Fruit fly (Drosophila melanogaster): ENCODE measurements around the gene PolZ2.
A peak's percentile ranks its signal among the peaks of the same experiment; 100 is the strongest.

The PolZ2 gene

dm6 chr3R:5588573-5588972, at the start of gene PolZ2:
Gene PolZ2, plus strand, starts transcription at chr3R:5588873.
- TF ChIP-seq CG10669 (GFP tag; optimal IDR thresholded peaks at IDR 0.05), result no peak
- no peak for TF ChIP-seq svp (GFP tag)
- no peak for TF ChIP-seq salr (GFP tag; optimal IDR thresholded peaks at IDR 0.05)
- no peak for TF ChIP-seq Eip93F (GFP tag; optimal IDR thresholded peaks at IDR 0.05)
- TF ChIP-seq Sox14 (GFP tag; optimal IDR thresholded peaks at IDR 0.05), result no peak
- no peak for TF ChIP-seq CG4318 (GFP tag; optimal IDR thresholded peaks at IDR 0.05)
- TF ChIP-seq CG11762 (GFP tag; optimal IDR thresholded peaks at IDR 0.05; ENCODE audit: insufficient read depth), result no peak
- no peak for TF ChIP-seq ss (GFP tag; optimal IDR thresholded peaks at IDR 0.05)
- TF ChIP-seq dsx (GFP tag; optimal IDR thresholded peaks at IDR 0.05; ENCODE audit: poor library complexity, severe bottlenecking), result no peak

dm6 chr3R:5547464-5547943, 41.2 kb upstream of the PolZ2 start, which contains the start of gene CG2519:
Gene CG2519, minus strand, starts transcription at chr3R:5547775.
- TF ChIP-seq CG3032 (tag; optimal IDR thresholded peaks at IDR 0.05) (peak; percentile 48), cyc (GFP tag; optimal IDR thresholded peaks at IDR 0.05) (peak; percentile 58), svp (GFP tag) (no peak), CG32006 (GFP tag; optimal IDR thresholded peaks at IDR 0.05) (no peak), CG15336 (GFP tag; IDR thresholded peaks at IDR 0.05) (peak; percentile 25; the same call in 1 of the 2 replicates), CG6854 (GFP tag; optimal IDR thresholded peaks at IDR 0.05) (no peak), CG8632 (GFP tag; optimal IDR thresholded peaks at IDR 0.05) (no peak), CG11294 (GFP tag; IDR thresholded peaks at IDR 0.05) (0 out of 2 replicates have a peak, but pooled peaks have one; percentile 7), vri (GFP tag; optimal IDR thresholded peaks at IDR 0.05) (no peak), CG6792 (GFP tag; optimal IDR thresholded peaks at IDR 0.05) (peak; percentile 18), Lpt (GFP tag; optimal IDR thresholded peaks at IDR 0.05) (no peak), Ets21C (GFP tag; optimal IDR thresholded peaks at IDR 0.05) (peak; percentile 32), lz (GFP tag; optimal IDR thresholded peaks at IDR 0.05) (peak; percentile 43), CG31627 (GFP tag; optimal IDR thresholded peaks at IDR 0.05) (peak; percentile 43), esn (GFP tag; optimal IDR thresholded peaks at IDR 0.05) (peak; percentile 54), Sox14 (GFP tag; optimal IDR thresholded peaks at IDR 0.05) (peak; percentile 47)

DNA sequence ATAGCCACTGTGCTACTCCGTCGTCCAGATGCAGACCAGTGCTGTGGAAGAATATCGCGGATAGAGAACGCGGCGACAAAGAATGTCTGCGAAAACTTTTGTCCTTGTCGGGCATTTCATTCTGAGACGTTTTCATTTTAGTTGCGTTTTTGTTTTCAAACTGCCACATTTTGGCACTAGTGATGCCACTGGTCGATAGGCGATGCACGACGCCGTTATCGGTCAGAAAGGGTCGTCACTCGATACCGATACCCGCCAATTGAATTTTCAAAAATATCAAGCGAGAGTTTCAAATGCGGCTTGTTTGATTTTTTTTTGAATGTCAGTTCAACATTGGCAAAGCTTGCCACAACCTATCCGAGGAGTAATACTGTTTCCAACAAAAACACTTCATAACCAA, 38.2 kb upstream of the PolZ2 start:
- TF ChIP-seq topi (GFP tag; optimal IDR thresholded peaks at IDR 0.05) (no peak), dac (GFP tag; optimal IDR thresholded peaks at IDR 0.05) (no peak), Eip93F (GFP tag; optimal IDR thresholded peaks at IDR 0.05) (no peak), svp (GFP tag) (no peak), CG9139 (GFP tag; optimal IDR thresholded peaks at IDR 0.05) (no peak), dsx (GFP tag; optimal IDR thresholded peaks at IDR 0.05; ENCODE audit: poor library complexity, severe bottlenecking) (no peak), esn (GFP tag; optimal IDR thresholded peaks at IDR 0.05) (no peak), CG31627 (GFP tag; optimal IDR thresholded peaks at IDR 0.05) (no peak), acj6 (GFP tag; optimal IDR thresholded peaks at IDR 0.05) (no peak), cyc (GFP tag; optimal IDR thresholded peaks at IDR 0.05) (no peak), CG3032 (tag; optimal IDR thresholded peaks at IDR 0.05) (no peak), salr (GFP tag; optimal IDR thresholded peaks at IDR 0.05) (no peak)

- TF ChIP-seq eg (GFP tag; IDR thresholded peaks at IDR 0.05), result no peak
- TF ChIP-seq Hr4 (GFP tag; optimal IDR thresholded peaks at IDR 0.05), result no peak
- no peak for TF ChIP-seq Eip93F (GFP tag; optimal IDR thresholded peaks at IDR 0.05)
- TF ChIP-seq dac (GFP tag; optimal IDR thresholded peaks at IDR 0.05), result no peak
- no peak for TF ChIP-seq CG6792 (GFP tag; optimal IDR thresholded peaks at IDR 0.05)
- TF ChIP-seq CG31627 (GFP tag; optimal IDR thresholded peaks at IDR 0.05), result no peak
- no peak for TF ChIP-seq Ets21C (GFP tag; optimal IDR thresholded peaks at IDR 0.05)
- TF ChIP-seq Sox14 (GFP tag; optimal IDR thresholded peaks at IDR 0.05), result no peak
- no peak for TF ChIP-seq Sox15 (GFP tag; optimal IDR thresholded peaks at IDR 0.05)
- no peak for TF ChIP-seq fd85E (GFP tag; optimal IDR thresholded peaks at IDR 0.05)
- no peak for TF ChIP-seq topi (GFP tag; optimal IDR thresholded peaks at IDR 0.05)
- TF ChIP-seq CG8632 (GFP tag; optimal IDR thresholded peaks at IDR 0.05), result no peak
- no peak for TF ChIP-seq esn (GFP tag; optimal IDR thresholded peaks at IDR 0.05)
- no peak for TF ChIP-seq CG4318 (GFP tag; optimal IDR thresholded peaks at IDR 0.05)
- no peak for TF ChIP-seq CG11762 (GFP tag; optimal IDR thresholded peaks at IDR 0.05; ENCODE audit: insufficient read depth)
- TF ChIP-seq Gug (GFP tag; IDR thresholded peaks at IDR 0.05), result no peak
- no peak for TF ChIP-seq CG15336 (GFP tag; IDR thresholded peaks at IDR 0.05)
- TF ChIP-seq OdsH (GFP tag; optimal IDR thresholded peaks at IDR 0.05), result no peak
These were observed 37.6 kb upstream of the PolZ2 start, which contains the start of gene mia for dm6 chr3R:5551068-5551467. Gene mia, minus strand, starts transcription at chr3R:5551168.

All from whole organism, prepupa.